Worm (Caenorhabditis elegans) whole organism, early embryonic: ENCODE results near the gene meg-2.

Source experiments
- aly-1 ChIP-seq: sonication (generic microtip); optimal IDR thresholded peaks from 2 replicates; lab custom pipeline; 2016; ENCODE audit warnings: missing genetic modification characterization, missing compliant biosample characterization
- ama-1 ChIP-seq: fragments of 150-350 bp; optimal IDR thresholded peaks from 2 replicates; lab custom pipeline; 2014
- ceh-13 ChIP-seq: fragments of 200-800 bp; sonication (Bioruptor generic); optimal IDR thresholded peaks from 2 replicates; lab custom pipeline; 2018; ENCODE audit warnings: mild to moderate bottlenecking, missing genetic modification characterization, missing compliant biosample characterization
- ets-7 ChIP-seq: sonication (generic microtip); optimal IDR thresholded peaks from 2 replicates; lab custom pipeline; 2016; ENCODE audit warnings: missing genotype, missing genetic modification characterization, missing compliant biosample characterization
- flt-1 ChIP-seq: fragments of 200-800 bp; sonication (Bioruptor generic); IDR thresholded peaks from 2 replicates; pipeline ENCODE4 v1.3.6; 2022; ENCODE audit warnings: missing genetic modification characterization, missing compliant biosample characterization
- pes-1 ChIP-seq: fragments of 200-800 bp; sonication (Bioruptor generic); IDR thresholded peaks from 2 replicates; pipeline ENCODE4 v1.3.6; 2022; ENCODE audit warnings: missing genetic modification reagents, missing genetic modification characterization, missing compliant biosample characterization
- scrt-1 ChIP-seq: fragments of 200-800 bp; sonication (Bioruptor generic); IDR thresholded peaks from 2 replicates; pipeline ENCODE4 v1.3.6; 2022; ENCODE audit warnings: missing genetic modification characterization, missing compliant biosample characterization
- tbx-11 ChIP-seq: fragments of 200-800 bp; sonication (Bioruptor generic); IDR thresholded peaks from 2 replicates; pipeline ENCODE4 v1.3.6; 2022; ENCODE audit warnings: missing genetic modification characterization, missing compliant biosample characterization
- tbx-37 ChIP-seq: fragments of 200-800 bp; sonication (Bioruptor generic); conservative IDR thresholded peaks from 2 replicates; pipeline ENCODE4 v1.3.6; 2022; ENCODE audit warnings: missing genetic modification reagents, missing genetic modification characterization, missing compliant biosample characterization
- tra-4 ChIP-seq: sonication (generic microtip); optimal IDR thresholded peaks from 2 replicates; lab custom pipeline; 2017; ENCODE audit warnings: missing genetic modification characterization, missing compliant biosample characterization

DNA sequence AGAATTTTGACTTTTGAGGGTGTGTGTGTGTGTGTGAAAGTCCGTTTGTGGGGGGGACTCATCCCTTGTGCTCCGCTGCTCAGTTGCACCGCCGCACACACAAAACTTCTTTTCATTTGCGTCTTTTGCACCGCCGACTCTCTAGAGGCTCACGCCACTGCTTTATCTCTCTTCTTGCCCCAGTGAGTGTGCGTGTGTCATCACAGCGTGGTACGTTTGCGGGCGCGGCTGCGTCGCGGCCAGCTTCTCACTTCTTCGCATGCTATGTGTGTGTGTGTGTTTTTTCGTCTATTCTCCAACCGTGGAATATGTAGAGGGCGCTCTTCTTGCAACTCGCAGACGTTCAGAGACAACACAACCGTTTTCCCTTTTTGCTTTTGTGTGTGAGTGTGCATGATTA lies 19.6 kb upstream of the meg-2 start:
- TF ChIP-seq ama-1 (lab: Kevin White, UChicago) (no peak), ets-7 (tag; lab: Kevin White, UChicago) (no peak), flt-1 (no peak), tbx-11 (GFP tag; lab: Robert Waterston, UW) (no peak), pes-1 (GFP tag; lab: Robert Waterston, UW) (peak; percentile 20; the same call in 1 of the 2 replicates), ceh-13 (GFP tag; lab: Kevin White, UChicago) (no peak), tra-4 (tag; lab: Kevin White, UChicago) (no peak), tbx-37 (GFP tag; lab: Robert Waterston, UW) (no peak), aly-1 (tag; lab: Kevin White, UChicago) (no peak), scrt-1 (GFP tag; lab: Robert Waterston, UW) (no peak)
